Fruit fly (Drosophila melanogaster): ENCODE results near the gene CG7213.

DNA sequence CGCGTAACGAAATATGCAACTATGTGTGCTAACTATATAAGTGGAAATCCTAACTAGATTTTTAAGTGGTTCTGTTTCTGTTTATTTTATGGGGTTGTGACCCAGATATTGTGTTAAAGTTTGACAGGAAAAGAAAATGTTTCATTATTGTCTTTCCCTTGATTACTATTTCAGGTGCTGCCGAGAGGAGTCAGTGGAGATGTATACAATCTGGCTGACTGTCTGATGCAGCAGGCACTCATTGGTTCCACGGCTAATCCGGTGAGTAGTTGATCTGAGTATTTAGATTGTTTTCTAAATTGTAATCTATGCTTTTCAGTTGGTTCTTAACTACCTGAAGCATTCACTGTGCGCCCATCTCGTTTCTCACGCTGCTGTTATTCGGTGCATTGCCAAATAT is 47.4 kb downstream of the CG7213 start, which contains the start of gene CG7387:
- TF ChIP-seq Clk (GFP tag; optimal IDR thresholded peaks at IDR 0.05) (no peak), Mnt (GFP tag; optimal IDR thresholded peaks at IDR 0.05) (no peak)

All from whole organism, adult.